Worm (Caenorhabditis elegans) whole organism, young adult: ENCODE results near the gene F44G4.1.

Source experiments
- B0336.3 ChIP-seq: fragments of 200-800 bp; sonication (Bioruptor generic); IDR thresholded peaks from 2 replicates; pipeline ENCODE4 v1.3.6; 2022; ENCODE audit warnings: missing genetic modification characterization, missing compliant biosample characterization
- C06A6.2 ChIP-seq: fragments of 200-800 bp; sonication (Bioruptor generic); conservative IDR thresholded peaks from 2 replicates; pipeline ENCODE4 v1.3.6; 2022; ENCODE audit warnings: missing genetic modification characterization, missing compliant biosample characterization
- D2030.7 ChIP-seq: fragments of 200-800 bp; sonication (Bioruptor generic); IDR thresholded peaks from 2 replicates; pipeline ENCODE4 v1.3.6; 2022; ENCODE audit warnings: missing genetic modification reagents, missing genetic modification characterization, missing compliant biosample characterization
- F23B12.7 ChIP-seq: sonication (generic microtip); optimal IDR thresholded peaks from 2 replicates; lab custom pipeline; 2017; ENCODE audit warnings: missing genetic modification characterization, mild to moderate bottlenecking, missing compliant biosample characterization, antibody characterized with exemption, moderate library complexity; ENCODE audit not compliant: insufficient read depth
- F55B11.4 ChIP-seq: sonication (generic microtip); optimal IDR thresholded peaks from 2 replicates; lab custom pipeline; 2016; ENCODE audit warnings: missing compliant biosample characterization, missing genetic modification characterization, borderline replicate concordance; ENCODE audit not compliant: insufficient read depth
- F57C9.4 ChIP-seq: sonication (generic microtip); optimal IDR thresholded peaks from 2 replicates; lab custom pipeline; 2017; ENCODE audit warnings: mild to moderate bottlenecking, missing genetic modification characterization, missing compliant biosample characterization
- K12H6.12 ChIP-seq: fragments of 200-800 bp; sonication (Bioruptor generic); optimal IDR thresholded peaks from 2 replicates; lab custom pipeline; 2018; ENCODE audit warnings: mild to moderate bottlenecking, missing genetic modification characterization, missing compliant biosample characterization
- ZK185.1 ChIP-seq: sonication (generic microtip); optimal IDR thresholded peaks from 2 replicates; lab custom pipeline; 2016; ENCODE audit warnings: mild to moderate bottlenecking, missing genetic modification characterization, missing compliant biosample characterization; ENCODE audit not compliant: poor library complexity, severe bottlenecking
- aptf-2 ChIP-seq: fragments of 200-800 bp; sonication (Bioruptor generic); conservative IDR thresholded peaks from 2 replicates; pipeline ENCODE4 v1.3.6; 2022; ENCODE audit warnings: missing genetic modification reagents, missing genetic modification characterization, missing compliant biosample characterization
- attf-3 ChIP-seq: fragments of 200-800 bp; sonication (Bioruptor generic); conservative IDR thresholded peaks from 2 replicates; pipeline ENCODE4 v1.3.6; 2022; ENCODE audit warnings: missing genetic modification reagents, missing genetic modification characterization, missing compliant biosample characterization
- ccch-3 ChIP-seq: fragments of 200-800 bp; sonication (Bioruptor generic); optimal IDR thresholded peaks from 2 replicates; lab custom pipeline; 2018; ENCODE audit warnings: mild to moderate bottlenecking, missing genetic modification characterization, missing compliant biosample characterization
- cebp-1 ChIP-seq, 2 experiments: fragments of 200-800 bp in 1 of 2; sonication (Bioruptor generic) in 1 of 2; sonication (generic microtip) in 1 of 2; IDR thresholded peaks in 1 of 2; optimal IDR thresholded peaks in 1 of 2; 2 replicates each; pipeline versions ENCODE4 v1.3.6 to Lab custom; 2017 to 2022; ENCODE audit warnings: missing compliant biosample characterization in 2 of 2, missing genetic modification characterization in 2 of 2, mild to moderate bottlenecking in 1 of 2, missing genetic modification reagents in 1 of 2, moderate library complexity in 1 of 2
- ceh-100 ChIP-seq: fragments of 200-800 bp; sonication (Bioruptor generic); IDR thresholded peaks from 2 replicates; pipeline ENCODE4 v1.3.6; 2022; ENCODE audit warnings: missing genetic modification reagents, missing genetic modification characterization, missing compliant biosample characterization
- ceh-40 ChIP-seq: fragments of 200-800 bp; sonication (Bioruptor generic); IDR thresholded peaks from 2 replicates; pipeline ENCODE4 v1.3.6; 2022; ENCODE audit warnings: missing genetic modification characterization, missing compliant biosample characterization
- ceh-79 ChIP-seq: sonication (generic microtip); optimal IDR thresholded peaks from 2 replicates; lab custom pipeline; 2017; ENCODE audit warnings: mild to moderate bottlenecking, missing genetic modification characterization, missing compliant biosample characterization
- die-1 ChIP-seq: sonication (generic microtip); optimal IDR thresholded peaks from 2 replicates; lab custom pipeline; 2016; ENCODE audit warnings: missing genotype, mild to moderate bottlenecking, missing genetic modification characterization, missing compliant biosample characterization
- efl-1 ChIP-seq: fragments of 150-350 bp; optimal IDR thresholded peaks from 2 replicates; lab custom pipeline; 2014; ENCODE audit warnings: missing biosample characterization, missing genetic modification reagents, missing genetic modification characterization
- egrh-3 ChIP-seq: fragments of 200-800 bp; sonication (Bioruptor generic); IDR thresholded peaks from 2 replicates; pipeline ENCODE4 v1.3.6; 2022; ENCODE audit warnings: missing genetic modification reagents, missing genetic modification characterization, missing compliant biosample characterization
- hmg-20 ChIP-seq: fragments of 200-800 bp; sonication (Bioruptor generic); IDR thresholded peaks from 2 replicates; pipeline ENCODE4 v1.3.6; 2022; ENCODE audit warnings: missing genetic modification reagents, missing genetic modification characterization, missing compliant biosample characterization
- lin-40 ChIP-seq: sonication (generic microtip); optimal IDR thresholded peaks from 2 replicates; lab custom pipeline; 2016; ENCODE audit warnings: missing genetic modification characterization, mild to moderate bottlenecking, missing compliant biosample characterization, missing genotype, missing genetic modification reagents
- lin-54 ChIP-seq: fragments of 200-800 bp; sonication (Bioruptor generic); optimal IDR thresholded peaks from 2 replicates; lab custom pipeline; 2018; ENCODE audit warnings: mild to moderate bottlenecking, missing genetic modification characterization, missing compliant biosample characterization
- madf-6 ChIP-seq: fragments of 200-800 bp; sonication (Bioruptor generic); IDR thresholded peaks from 2 replicates; pipeline ENCODE4 v1.3.6; 2022; ENCODE audit warnings: missing genetic modification reagents, missing genetic modification characterization, missing compliant biosample characterization
- mcd-1 ChIP-seq: fragments of 200-800 bp; sonication (Bioruptor generic); IDR thresholded peaks from 2 replicates; pipeline ENCODE4 v1.3.6; 2022; ENCODE audit warnings: missing genetic modification reagents, missing genetic modification characterization, missing compliant biosample characterization
- mxl-1 ChIP-seq: sonication (generic microtip); optimal IDR thresholded peaks from 2 replicates; lab custom pipeline; 2016; ENCODE audit warnings: missing genetic modification characterization, missing compliant biosample characterization
- nfya-2 ChIP-seq: fragments of 200-800 bp; sonication (Bioruptor generic); IDR thresholded peaks from 2 replicates; pipeline ENCODE4 v1.3.6; 2022; ENCODE audit warnings: missing genetic modification reagents, missing genetic modification characterization, missing compliant biosample characterization
- nfyb-1 ChIP-seq: fragments of 200-800 bp; sonication (Bioruptor generic); IDR thresholded peaks from 2 replicates; pipeline ENCODE4 v1.3.6; 2022; ENCODE audit warnings: missing genetic modification reagents, missing genetic modification characterization, missing compliant biosample characterization
- nhr-120 ChIP-seq: fragments of 200-800 bp; sonication (Bioruptor generic); IDR thresholded peaks from 2 replicates; pipeline ENCODE4 v1.3.6; 2022; ENCODE audit warnings: missing genetic modification characterization, missing compliant biosample characterization
- pbrm-1 ChIP-seq: fragments of 200-800 bp; sonication (Bioruptor generic); IDR thresholded peaks from 2 replicates; pipeline ENCODE4 v1.3.6; 2022; ENCODE audit warnings: missing genetic modification reagents, missing genetic modification characterization, missing compliant biosample characterization
- rpc-1 ChIP-seq, 2 experiments: fragments of 150-350 bp in 1 of 2; sonication (generic microtip) in 1 of 2; optimal IDR thresholded peaks; 2 replicates each; lab custom pipeline; 2014 to 2018; ENCODE audit warnings: missing biosample characterization in 1 of 2, missing genetic modification characterization in 1 of 2, missing genetic modification reagents in 1 of 2, missing genotype in 1 of 2
- sdz-38 ChIP-seq: sonication (generic microtip); optimal IDR thresholded peaks from 2 replicates; lab custom pipeline; 2016; ENCODE audit warnings: missing genotype, missing genetic modification characterization, missing compliant biosample characterization
- sea-2 ChIP-seq: fragments of 200-800 bp; sonication (Bioruptor generic); IDR thresholded peaks from 2 replicates; pipeline ENCODE4 v1.3.6; 2022; ENCODE audit warnings: missing genetic modification characterization, missing compliant biosample characterization
- somi-1 ChIP-seq: fragments of 200-800 bp; sonication (Bioruptor generic); optimal IDR thresholded peaks from 2 replicates; lab custom pipeline; 2018; ENCODE audit warnings: mild to moderate bottlenecking, missing genetic modification characterization, missing compliant biosample characterization
- tbp1 ChIP-seq: fragments of 200-800 bp; sonication (Bioruptor generic); optimal IDR thresholded peaks from 2 replicates; lab custom pipeline; 2018; ENCODE audit warnings: mild to moderate bottlenecking, missing genetic modification characterization, missing compliant biosample characterization
- tbx-9 ChIP-seq: sonication (generic microtip); optimal IDR thresholded peaks from 2 replicates; lab custom pipeline; 2016; ENCODE audit warnings: borderline replicate concordance, missing genetic modification characterization, inconsistent platforms, missing compliant biosample characterization
- tlf-1 ChIP-seq: fragments of 200-800 bp; sonication (Bioruptor generic); optimal IDR thresholded peaks from 2 replicates; lab custom pipeline; 2018; ENCODE audit warnings: mild to moderate bottlenecking, missing genetic modification characterization, missing compliant biosample characterization
- ztf-18 ChIP-seq: sonication (generic microtip); optimal IDR thresholded peaks from 2 replicates; lab custom pipeline; 2016; ENCODE audit warnings: missing genotype, mild to moderate bottlenecking, missing genetic modification characterization, missing compliant biosample characterization
- ztf-25 ChIP-seq: fragments of 200-800 bp; sonication (Bioruptor generic); IDR thresholded peaks from 2 replicates; pipeline ENCODE4 v1.3.6; 2022; ENCODE audit warnings: missing genetic modification reagents, missing genetic modification characterization, missing compliant biosample characterization

F44G4.1 gene

ce11 chrII:8969251-8970183 is 24.9 kb upstream of the F44G4.1 start, which contains the start of the genes szy-20 and C18E9.5 (continued):
- TF ChIP-seq ceh-40 (GFP tag; lab: Robert Waterston, UW) (no peak), aptf-2 (GFP tag; lab: Robert Waterston, UW) (no peak), K12H6.12 (tag; lab: Kevin White, UChicago) (peak; percentile 47), F23B12.7 (no peak), egrh-3 (GFP tag; lab: Robert Waterston, UW) (no peak), ztf-18 (tag; lab: Kevin White, UChicago) (peak; percentile 93), mxl-1 (tag; lab: Kevin White, UChicago) (no peak), somi-1 (no peak), cebp-1 (GFP tag; IDR thresholded peaks at IDR 0.05; lab: Robert Waterston, UW) (no peak), cebp-1 (tag; optimal IDR thresholded peaks at IDR 0.05; lab: Kevin White, UChicago) (peak; percentile 56), hmg-20 (peak; percentile 43; the same call in 1 of the 2 replicates), ZK185.1 (tag; lab: Kevin White, UChicago) (peak; percentile 44), ceh-79 (tag; lab: Kevin White, UChicago) (no peak), sea-2 (no peak), C06A6.2 (no peak), sdz-38 (tag; lab: Kevin White, UChicago) (no peak), rpc-1 (optimal IDR thresholded peaks at IDR 0.05; lab: Kevin White, UChicago) (no peak), rpc-1 (tag; optimal IDR thresholded peaks at IDR 0.05; lab: Kevin White, UChicago) (no peak), lin-54 (GFP tag; lab: Kevin White, UChicago) (peak; percentile 93), tbx-9 (tag; lab: Kevin White, UChicago) (no peak), F57C9.4 (tag; lab: Kevin White, UChicago) (no peak), B0336.3 (GFP tag; lab: Robert Waterston, UW) (0 out of 2 replicates have a peak, but pooled peaks have one; percentile 38), madf-6 (GFP tag; lab: Robert Waterston, UW) (peak; percentile 94), pbrm-1 (0 out of 2 replicates have a peak, but pooled peaks have one; percentile 53), mcd-1 (GFP tag; lab: Robert Waterston, UW) (peak; percentile 81), ccch-3 (GFP tag; lab: Kevin White, UChicago) (no peak), D2030.7 (peak; percentile 73), tbp1 (GFP tag; lab: Kevin White, UChicago) (peak; percentile 10), nfyb-1 (GFP tag; lab: Robert Waterston, UW) (0 out of 2 replicates have a peak, but pooled peaks have one; percentile 49), ceh-100 (peak; percentile 51), lin-40 (tag; lab: Kevin White, UChicago) (peak; percentile 71), die-1 (tag; lab: Kevin White, UChicago) (no peak), ztf-25 (GFP tag; lab: Robert Waterston, UW) (no peak), tlf-1 (no peak), F55B11.4 (no peak), nhr-120 (GFP tag; lab: Robert Waterston, UW) (no peak), nfya-2 (no peak)

ce11 chrII:8973516-8974043 is 20.9 kb upstream of the F44G4.1 start, which contains the start of gene tomm-40:
tomm-40 (minus strand) TSS chrII:8973566.
- TF ChIP-seq efl-1 (GFP tag; lab: Kevin White, UChicago) = no peak
- TF ChIP-seq attf-3 (GFP tag; lab: Robert Waterston, UW) = peak; percentile 93
